Worm (Caenorhabditis elegans) whole organism, L4 larva: ENCODE data around the gene abcx-1.

Experiments
- D1046.2 ChIP-seq: fragments of 200-800 bp; sonication (Bioruptor generic); IDR thresholded peaks from 2 replicates; pipeline ENCODE4 v1.3.6; 2022; ENCODE audit warnings: missing genetic modification characterization, missing compliant biosample characterization
- F10B5.3 ChIP-seq: sonication (generic microtip); optimal IDR thresholded peaks from 2 replicates; lab custom pipeline; 2016; ENCODE audit warnings: mild to moderate bottlenecking, missing genetic modification characterization, missing compliant biosample characterization
- F26F4.8 ChIP-seq: fragments of 200-800 bp; sonication (Bioruptor generic); conservative IDR thresholded peaks from 2 replicates; pipeline ENCODE4 v1.3.6; 2022; ENCODE audit warnings: missing genetic modification characterization, missing compliant biosample characterization
- R02D3.7 ChIP-seq: fragments of 150-350 bp; sonication (generic microtip); optimal IDR thresholded peaks from 3 replicates; lab custom pipeline; 2014; ENCODE audit warnings: missing biosample characterization, missing genetic modification characterization
- T26A8.4 ChIP-seq: fragments of 200-800 bp; sonication (Bioruptor generic); IDR thresholded peaks from 2 replicates; pipeline ENCODE4 v1.3.6; 2022; ENCODE audit warnings: missing genetic modification characterization, missing compliant biosample characterization
- Y48G9A.11 ChIP-seq: fragments of 200-800 bp; sonication (Bioruptor generic); IDR thresholded peaks from 2 replicates; pipeline ENCODE4 v1.3.6; 2022; ENCODE audit warnings: missing genetic modification reagents, missing genetic modification characterization, missing compliant biosample characterization
- Y75B8A.6 ChIP-seq: fragments of 200-800 bp; sonication (Bioruptor generic); IDR thresholded peaks from 2 replicates; pipeline ENCODE4 v1.3.6; 2022; ENCODE audit warnings: missing genetic modification reagents, missing genetic modification characterization, missing compliant biosample characterization
- aha-1 ChIP-seq: fragments of 150-350 bp; peaks from one replicate; lab custom pipeline; 2014; ENCODE audit warnings: missing biosample characterization, missing genetic modification characterization
- ama-1 ChIP-seq: fragments of 150-350 bp; optimal IDR thresholded peaks from 2 replicates; lab custom pipeline; 2014; ENCODE audit warnings: inconsistent platforms, mixed read lengths
- attf-4 ChIP-seq: sonication (generic microtip); optimal IDR thresholded peaks from 3 replicates; lab custom pipeline; 2017; ENCODE audit warnings: missing biosample characterization, missing genetic modification characterization
- ceh-20 ChIP-seq: fragments of 200-800 bp; sonication (Bioruptor generic); IDR thresholded peaks from 2 replicates; pipeline ENCODE4 v1.3.6; 2022; ENCODE audit warnings: missing genetic modification reagents, missing genetic modification characterization, missing compliant biosample characterization
- ceh-82 ChIP-seq: sonication (generic microtip); optimal IDR thresholded peaks from 2 replicates; lab custom pipeline; 2017; ENCODE audit warnings: missing biosample characterization, missing genetic modification characterization
- cey-2 ChIP-seq: sonication (generic microtip); optimal IDR thresholded peaks from 3 replicates; lab custom pipeline; 2017; ENCODE audit warnings: missing genetic modification characterization, mild to moderate bottlenecking, missing compliant biosample characterization, antibody characterized with exemption, borderline replicate concordance; ENCODE audit not compliant: insufficient read depth
- daf-16 ChIP-seq, 3 experiments: sonication (generic microtip); optimal IDR thresholded peaks; 2 replicates each; lab custom pipeline; 2016 to 2017; ENCODE audit warnings: missing genetic modification characterization in 3 of 3, missing genetic modification reagents in 3 of 3, mild to moderate bottlenecking in 2 of 3, missing compliant biosample characterization in 2 of 3, missing biosample characterization in 1 of 3, moderate library complexity in 1 of 3
- dmd-6 ChIP-seq: fragments of 200-800 bp; sonication (Bioruptor generic); IDR thresholded peaks from 2 replicates; pipeline ENCODE4 v1.3.6; 2022; ENCODE audit warnings: missing genetic modification reagents, missing genetic modification characterization, missing compliant biosample characterization
- dve-1 ChIP-seq: sonication (generic microtip); optimal IDR thresholded peaks from 2 replicates; lab custom pipeline; 2017; ENCODE audit warnings: antibody characterized with exemption, mild to moderate bottlenecking, missing genetic modification characterization, missing compliant biosample characterization; ENCODE audit not compliant: insufficient read depth
- gei-8 ChIP-seq: fragments of 200-800 bp; sonication (Bioruptor generic); optimal IDR thresholded peaks from 2 replicates; lab custom pipeline; 2018; ENCODE audit warnings: mild to moderate bottlenecking, missing genetic modification characterization, missing compliant biosample characterization
- hlh-11 ChIP-seq: fragments of 200-800 bp; sonication (Bioruptor generic); optimal IDR thresholded peaks from 2 replicates; lab custom pipeline; 2018; ENCODE audit warnings: mild to moderate bottlenecking, missing genetic modification characterization, missing compliant biosample characterization
- hlh-30 ChIP-seq: sonication (generic microtip); optimal IDR thresholded peaks from 2 replicates; lab custom pipeline; 2017; ENCODE audit warnings: antibody characterized with exemption, mild to moderate bottlenecking, missing genetic modification characterization, missing compliant biosample characterization; ENCODE audit not compliant: insufficient read depth
- lir-3 ChIP-seq: sonication (generic microtip); optimal IDR thresholded peaks from 2 replicates; lab custom pipeline; 2016; ENCODE audit warnings: mild to moderate bottlenecking, missing genetic modification characterization, missing compliant biosample characterization
- madf-9 ChIP-seq: fragments of 200-800 bp; sonication (Bioruptor generic); conservative IDR thresholded peaks from 2 replicates; pipeline ENCODE4 v1.3.6; 2022; ENCODE audit warnings: missing genetic modification reagents, missing genetic modification characterization, missing compliant biosample characterization
- mdl-1 ChIP-seq, 2 experiments: fragments of 150-350 bp in 1 of 2; sonication (generic microtip) in 1 of 2; optimal IDR thresholded peaks; 2 replicates each; lab custom pipeline; 2014 to 2017; ENCODE audit warnings: missing biosample characterization in 2 of 2, missing genetic modification characterization in 2 of 2
- mdt-29 ChIP-seq: fragments of 200-800 bp; sonication (Bioruptor generic); IDR thresholded peaks from 2 replicates; pipeline ENCODE4 v1.3.6; 2022; ENCODE audit warnings: missing genetic modification reagents, missing genetic modification characterization, missing compliant biosample characterization
- nhr-102 ChIP-seq: sonication (generic microtip); optimal IDR thresholded peaks from 2 replicates; lab custom pipeline; 2016; ENCODE audit warnings: mild to moderate bottlenecking, missing genetic modification characterization, moderate library complexity, missing compliant biosample characterization
- nhr-28 ChIP-seq: fragments of 150-350 bp; optimal IDR thresholded peaks from 2 replicates; lab custom pipeline; 2014; ENCODE audit warnings: missing biosample characterization, missing genetic modification characterization
- nhr-42 ChIP-seq: fragments of 200-800 bp; sonication (Bioruptor generic); IDR thresholded peaks from 2 replicates; pipeline ENCODE4 v1.3.6; 2022; ENCODE audit warnings: missing genetic modification characterization, missing compliant biosample characterization
- nhr-48 ChIP-seq: sonication (generic microtip); optimal IDR thresholded peaks from 2 replicates; lab custom pipeline; 2016; ENCODE audit warnings: mild to moderate bottlenecking, missing genetic modification characterization, missing compliant biosample characterization
- nhr-76 ChIP-seq: fragments of 150-350 bp; optimal IDR thresholded peaks from 2 replicates; lab custom pipeline; 2014; ENCODE audit warnings: missing biosample characterization, missing genetic modification characterization
- nhr-77 ChIP-seq: fragments of 150-350 bp; optimal IDR thresholded peaks from 2 replicates; lab custom pipeline; 2014; ENCODE audit warnings: missing biosample characterization, missing genetic modification characterization
- php-3 ChIP-seq: fragments of 200-800 bp; sonication (Bioruptor generic); IDR thresholded peaks from 2 replicates; pipeline ENCODE4 v1.3.6; 2022; ENCODE audit warnings: missing genetic modification reagents, missing genetic modification characterization, missing compliant biosample characterization
- pqm-1 ChIP-seq: sonication (generic microtip); optimal IDR thresholded peaks from 2 replicates; lab custom pipeline; 2017; ENCODE audit warnings: missing biosample characterization, missing genetic modification characterization
- set-16 ChIP-seq: fragments of 200-800 bp; sonication (Bioruptor generic); IDR thresholded peaks from 2 replicates; pipeline ENCODE4 v1.3.6; 2022; ENCODE audit warnings: missing genetic modification reagents, missing genetic modification characterization, missing compliant biosample characterization
- skn-1 ChIP-seq: fragments of 150-350 bp; optimal IDR thresholded peaks from 2 replicates; lab custom pipeline; 2014; ENCODE audit warnings: missing biosample characterization, missing genetic modification characterization
- spr-1 ChIP-seq: sonication (generic microtip); optimal IDR thresholded peaks from 2 replicates; lab custom pipeline; 2016; ENCODE audit warnings: mild to moderate bottlenecking, missing genetic modification characterization, missing compliant biosample characterization
- tag-97 ChIP-seq: fragments of 200-800 bp; sonication (Bioruptor generic); IDR thresholded peaks from 2 replicates; pipeline ENCODE4 v1.3.6; 2022; ENCODE audit warnings: missing genetic modification characterization, missing compliant biosample characterization
- tra-1 ChIP-seq: fragments of 200-800 bp; sonication (Bioruptor generic); IDR thresholded peaks from 2 replicates; pipeline ENCODE4 v1.3.6; 2022; ENCODE audit warnings: missing genetic modification reagents, missing genetic modification characterization, missing compliant biosample characterization
- unc-39 ChIP-seq: sonication (generic microtip); optimal IDR thresholded peaks from 2 replicates; lab custom pipeline; 2017; ENCODE audit warnings: missing biosample characterization, missing genetic modification characterization
- unc-62 ChIP-seq, 3 experiments: fragments of 150-350 bp in 1 of 3; sonication (generic microtip); optimal IDR thresholded peaks in 2 of 3; peaks in 1 of 3; 1 replicate in 1 of 3; 2 replicates in 2 of 3; lab custom pipeline; 2014 to 2017; ENCODE audit warnings: missing biosample characterization in 3 of 3, missing genetic modification characterization in 3 of 3, missing genetic modification reagents in 3 of 3, missing genotype in 1 of 3
- vab-7 ChIP-seq: fragments of 200-800 bp; sonication (Bioruptor generic); IDR thresholded peaks from 2 replicates; pipeline ENCODE4 v1.3.6; 2022; ENCODE audit warnings: missing genetic modification reagents, missing genetic modification characterization, missing compliant biosample characterization
- ztf-11 ChIP-seq: fragments of 150-350 bp; optimal IDR thresholded peaks from 2 replicates; lab custom pipeline; 2014; ENCODE audit warnings: missing biosample characterization, missing genetic modification characterization

abcx-1 gene

DNA sequence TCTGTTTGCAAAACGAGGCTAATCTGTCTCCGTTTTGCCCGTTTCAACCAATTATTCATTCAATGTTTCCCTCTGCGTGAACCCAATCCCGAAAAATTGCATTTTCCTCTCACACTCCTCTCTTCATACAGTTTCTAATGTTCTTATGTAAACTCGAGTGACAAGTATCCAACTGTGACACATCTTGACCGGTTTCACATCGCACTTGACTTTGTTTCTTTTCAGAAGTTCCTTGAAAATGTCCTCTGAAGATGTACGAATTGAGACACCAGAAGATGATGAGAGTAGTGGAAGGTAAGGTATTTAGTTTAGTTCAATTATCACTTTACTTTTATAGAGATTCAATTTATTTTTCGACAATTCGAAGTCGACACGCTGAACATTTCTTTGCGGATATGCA lies at the start of gene abcx-1:
TSS of gene abcx-1 (plus strand) at position 224 of the 400 bp plus-strand sequence.
- TF ChIP-seq unc-39 (tag; lab: Kevin White, UChicago): no peak
- TF ChIP-seq unc-62 (GFP tag; optimal IDR thresholded peaks at IDR 0.05 in 1 of 2; lab: Kevin White, UChicago): peak in 1 of 2 experiments; percentile 91
- no peak for TF ChIP-seq unc-62 (tag; optimal IDR thresholded peaks at IDR 0.05; lab: Kevin White, UChicago)
- TF ChIP-seq, all 104 proteins: peak for 1

DNA sequence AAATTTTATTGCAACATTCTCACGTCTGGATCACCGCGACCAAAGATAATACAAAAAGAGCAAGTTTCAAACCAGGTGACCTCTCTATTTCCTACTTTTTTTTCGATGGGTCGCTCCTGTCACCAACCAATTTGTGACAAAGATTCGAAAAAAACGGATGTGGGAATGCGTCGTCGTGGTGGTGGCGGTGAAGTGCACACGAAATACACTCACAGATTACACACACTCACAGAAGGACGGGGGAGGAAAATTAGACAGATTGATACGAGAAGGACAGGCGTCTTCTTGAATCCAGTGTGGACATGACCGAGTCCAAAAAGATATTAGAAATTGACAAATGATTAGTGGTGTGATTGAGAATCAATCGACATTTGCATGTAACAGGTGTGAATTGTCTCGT lies 49.2 kb upstream of the abcx-1 start:
- TF ChIP-seq set-16 (no peak), hlh-11 (tag; lab: Kevin White, UChicago) (peak; percentile 36), Y75B8A.6 (GFP tag; lab: Robert Waterston, UW) (no peak), nhr-102 (tag; lab: Kevin White, UChicago) (no peak), hlh-30 (no peak), T26A8.4 (GFP tag; lab: Robert Waterston, UW) (no peak), Y48G9A.11 (no peak), gei-8 (GFP tag; lab: Kevin White, UChicago) (no peak), F10B5.3 (tag; lab: Kevin White, UChicago) (no peak), unc-62 (GFP tag; optimal IDR thresholded peaks at IDR 0.05 in 1 of 2; lab: Kevin White, UChicago) (peak in 1 of 2 experiments; percentile 7), unc-62 (tag; optimal IDR thresholded peaks at IDR 0.05; lab: Kevin White, UChicago) (no peak), aha-1 (tag; lab: Kevin White, UChicago) (peak; percentile 4)

- peak in 1 of 2 experiments; percentile 71 for TF ChIP-seq unc-62 (GFP tag; optimal IDR thresholded peaks at IDR 0.05 in 1 of 2; lab: Kevin White, UChicago)
- no peak for TF ChIP-seq unc-62 (tag; optimal IDR thresholded peaks at IDR 0.05; lab: Kevin White, UChicago)
- no peak for TF ChIP-seq dve-1 (tag; lab: Kevin White, UChicago)
These were observed 47.0 kb upstream of the abcx-1 start, which contains the start of the genes lido-16 and plpp-1.2 for ce11 chrII:6484876-6485526. Gene lido-16, minus strand, starts transcription at chrII:6484976. Gene plpp-1.2, plus strand, starts transcription at chrII:6485476.

- TF ChIP-seq nhr-48 (tag; lab: Kevin White, UChicago): no peak
- no peak for TF ChIP-seq daf-16 (GFP tag; optimal IDR thresholded peaks at IDR 0.05; lab: Kevin White, UChicago)
- peak; percentile 56 for TF ChIP-seq daf-16 (tag; optimal IDR thresholded peaks at IDR 0.05; lab: Kevin White, UChicago)
- TF ChIP-seq nhr-42 (GFP tag; lab: Robert Waterston, UW): no peak
- TF ChIP-seq nhr-28: peak; percentile 99
- peak; percentile 37 for TF ChIP-seq nhr-77
- peak; percentile 25 for TF ChIP-seq dve-1 (tag; lab: Kevin White, UChicago)
- 0 out of 2 replicates have a peak, but pooled peaks have one; percentile 8 for TF ChIP-seq php-3 (GFP tag; lab: Robert Waterston, UW)
- peak; percentile 83 for TF ChIP-seq pqm-1 (tag; lab: Kevin White, UChicago)
- TF ChIP-seq skn-1 (tag; lab: Kevin White, UChicago): no peak
- no peak for TF ChIP-seq Y48G9A.11
- TF ChIP-seq dmd-6: peak; percentile 58
- TF ChIP-seq hlh-11 (tag; lab: Kevin White, UChicago): peak; percentile 61
- no peak for TF ChIP-seq nhr-76 (tag; lab: Kevin White, UChicago)
- no peak for TF ChIP-seq ceh-20 (GFP tag; lab: Robert Waterston, UW)
These were observed 45.6 kb upstream of the abcx-1 start for ce11 chrII:6486344-6486743.

DNA sequence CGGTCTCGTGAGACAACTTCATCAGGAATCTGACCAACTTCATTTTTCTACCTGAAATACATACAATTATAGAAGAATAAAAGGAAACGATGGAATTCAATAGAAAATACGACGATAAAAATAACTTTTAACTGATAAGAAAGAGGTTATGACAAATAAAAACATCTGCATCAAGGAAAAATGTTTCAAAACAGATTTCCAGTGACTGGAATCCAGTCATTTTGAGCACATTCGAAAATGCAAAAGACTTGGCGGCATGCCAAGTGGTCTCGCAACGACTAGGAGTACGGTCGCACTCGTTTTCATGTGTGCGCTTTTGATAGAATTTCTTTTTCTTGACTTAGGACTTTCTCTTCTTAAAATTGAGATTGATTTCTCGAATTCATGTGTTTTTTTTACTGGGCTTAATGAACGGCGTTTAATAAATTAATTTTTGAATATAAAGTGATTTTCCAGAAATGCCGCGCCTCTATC lies 42.2 kb upstream of the abcx-1 start, which contains the start of the genes snr-3 and rsp-5:
TSS of gene snr-3 (minus strand) at position 51 of the 474 bp plus-strand sequence.
TSS of gene rsp-5 (plus strand) at position 455 of the 474 bp plus-strand sequence.
- TF ChIP-seq vab-7 (GFP tag; lab: Robert Waterston, UW) (no peak), spr-1 (tag; lab: Kevin White, UChicago) (no peak), lir-3 (tag; lab: Kevin White, UChicago) (no peak), mdt-29 (no peak), F26F4.8 (GFP tag; lab: Robert Waterston, UW) (no peak), tag-97 (GFP tag; lab: Robert Waterston, UW) (no peak), R02D3.7 (tag; lab: Kevin White, UChicago) (no peak), unc-39 (tag; lab: Kevin White, UChicago) (no peak), ama-1 (lab: Kevin White, UChicago) (peak; percentile 4), D1046.2 (GFP tag; lab: Robert Waterston, UW) (peak; percentile 98), ztf-11 (tag; lab: Kevin White, UChicago) (no peak), set-16 (no peak), mdl-1 (tag; optimal IDR thresholded peaks at IDR 0.05; lab: Kevin White, UChicago) (no peak), cey-2 (no peak), madf-9 (GFP tag; lab: Robert Waterston, UW) (no peak), unc-62 (GFP tag; optimal IDR thresholded peaks at IDR 0.05 in 1 of 2; lab: Kevin White, UChicago) (no peak), unc-62 (tag; optimal IDR thresholded peaks at IDR 0.05; lab: Kevin White, UChicago) (no peak), attf-4 (tag; lab: Kevin White, UChicago) (no peak), ceh-82 (no peak), hlh-11 (tag; lab: Kevin White, UChicago) (peak; percentile 54), tra-1 (GFP tag; lab: Robert Waterston, UW) (no peak)
